Worm (Caenorhabditis elegans): ENCODE results near the gene T26C12.3.

- TF ChIP-seq lin-13 (GFP tag; optimal IDR thresholded peaks at IDR 0.05) = no peak
- no peak for TF ChIP-seq alr-1 (tag; optimal IDR thresholded peaks at IDR 0.05; ENCODE audit: borderline replicate concordance)
- TF ChIP-seq fos-1 (tag; optimal IDR thresholded peaks at IDR 0.05) = no peak
- TF ChIP-seq lin-35 (GFP tag; optimal IDR thresholded peaks at IDR 0.05) = no peak
- no peak for TF ChIP-seq aly-2 (tag; optimal IDR thresholded peaks at IDR 0.05)
- no peak for TF ChIP-seq nhr-237 (tag; optimal IDR thresholded peaks at IDR 0.05)
- no peak for TF ChIP-seq zag-1 (tag; optimal IDR thresholded peaks at IDR 0.05)
- no peak for TF ChIP-seq ama-1 (optimal IDR thresholded peaks at IDR 0.05)
- no peak for TF ChIP-seq elt-3 (tag; optimal IDR thresholded peaks at IDR 0.05)
- TF ChIP-seq nhr-85 (tag) = no peak
- no peak for TF ChIP-seq efl-3 (GFP tag; optimal IDR thresholded peaks at IDR 0.05)
These were observed 23.2 kb downstream of the T26C12.3 start for ce11 chrIV:3250020-3250419.
